Worm (Caenorhabditis elegans) whole organism, L4/young adult: ENCODE results near the gene lsy-27.

Experiments used
- W03F9.2 ChIP-seq: fragments of 150-350 bp; optimal IDR thresholded peaks from 2 replicates; lab custom pipeline; 2014; ENCODE audit warnings: missing biosample characterization, missing genetic modification characterization
- dao-5 ChIP-seq: sonication (generic microtip); optimal IDR thresholded peaks from 2 replicates; lab custom pipeline; 2016; ENCODE audit warnings: missing genotype, missing genetic modification characterization, moderate library complexity, missing compliant biosample characterization
- him-1 ChIP-seq: sonication (generic microtip); optimal IDR thresholded peaks from 2 replicates; lab custom pipeline; 2016; ENCODE audit warnings: missing genotype, missing genetic modification reagents, missing genetic modification characterization, missing compliant biosample characterization

lsy-27 gene

DNA sequence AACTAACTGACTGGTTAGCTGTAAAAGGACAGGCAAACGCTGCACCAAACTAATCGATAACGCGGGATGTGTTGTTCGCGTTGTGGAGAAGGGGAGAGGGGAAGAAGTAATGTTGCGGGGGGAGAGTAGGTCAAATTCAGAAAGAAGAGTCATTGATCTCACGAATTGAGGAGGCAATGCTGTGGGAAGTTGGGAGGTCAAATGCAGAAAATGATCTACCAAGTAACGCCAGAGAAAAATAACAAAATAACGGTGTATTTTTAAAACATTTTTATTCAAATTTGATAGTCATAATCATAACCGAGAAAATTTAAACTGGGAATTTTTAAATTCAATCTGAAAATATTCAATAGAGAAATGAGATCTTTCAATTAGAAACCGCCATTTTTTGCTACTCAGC is at the start of gene lsy-27:
lsy-27 (minus strand) TSS at position 101 of the 400 bp plus-strand sequence.
- no peak for TF ChIP-seq W03F9.2
- TF ChIP-seq him-1 (tag; lab: Kevin White, UChicago) = no peak

DNA sequence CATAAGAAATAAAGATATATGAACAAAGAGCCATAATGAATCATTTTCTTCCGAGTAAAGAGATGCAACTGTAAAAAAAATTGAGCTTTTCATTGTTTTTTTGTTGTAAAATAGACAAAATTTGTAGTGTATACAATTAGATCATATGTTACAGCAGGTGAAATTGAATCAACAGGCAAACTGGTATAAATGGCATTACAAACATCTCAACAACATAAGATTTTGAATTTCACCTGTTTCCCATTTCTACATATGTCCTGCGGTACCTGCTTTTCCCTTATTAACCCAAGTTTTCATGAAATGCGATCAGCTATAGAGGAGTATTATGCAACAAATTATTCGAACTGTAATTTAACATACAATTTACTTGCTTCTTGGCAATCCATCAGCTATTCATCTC is 45.4 kb upstream of the lsy-27 start, which contains the start of gene srh-120:
srh-120 (plus strand) TSS at position 301 of the 400 bp plus-strand sequence.
- TF ChIP-seq W03F9.2 = no peak
- TF ChIP-seq dao-5 (tag; lab: Kevin White, UChicago) = no peak
- no peak for TF ChIP-seq him-1 (tag; lab: Kevin White, UChicago)

DNA sequence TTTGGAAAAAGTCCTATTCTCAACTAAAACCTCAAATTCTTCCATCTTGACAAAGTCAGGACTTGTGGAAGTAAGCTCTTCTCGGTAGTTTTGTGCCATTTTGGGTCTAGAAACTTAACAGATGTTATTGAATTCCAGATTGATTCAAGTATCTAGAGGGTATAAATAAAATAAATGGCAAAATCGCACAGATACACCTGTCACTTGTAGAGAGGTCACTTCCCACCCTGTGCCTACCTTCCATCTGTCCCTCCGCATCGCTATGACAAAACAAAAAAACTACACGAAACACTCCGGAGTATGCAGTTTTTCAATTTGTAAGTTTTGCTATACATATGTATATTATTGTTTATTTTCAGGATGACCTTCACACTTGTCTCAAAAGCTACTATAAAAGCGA is 29.9 kb upstream of the lsy-27 start, which contains the start of gene Y20C6A.4:
Y20C6A.4 (plus strand) TSS at position 301 of the 400 bp plus-strand sequence.
- TF ChIP-seq dao-5 (tag; lab: Kevin White, UChicago) = no peak
- no peak for TF ChIP-seq W03F9.2
- no peak for TF ChIP-seq him-1 (tag; lab: Kevin White, UChicago)

DNA sequence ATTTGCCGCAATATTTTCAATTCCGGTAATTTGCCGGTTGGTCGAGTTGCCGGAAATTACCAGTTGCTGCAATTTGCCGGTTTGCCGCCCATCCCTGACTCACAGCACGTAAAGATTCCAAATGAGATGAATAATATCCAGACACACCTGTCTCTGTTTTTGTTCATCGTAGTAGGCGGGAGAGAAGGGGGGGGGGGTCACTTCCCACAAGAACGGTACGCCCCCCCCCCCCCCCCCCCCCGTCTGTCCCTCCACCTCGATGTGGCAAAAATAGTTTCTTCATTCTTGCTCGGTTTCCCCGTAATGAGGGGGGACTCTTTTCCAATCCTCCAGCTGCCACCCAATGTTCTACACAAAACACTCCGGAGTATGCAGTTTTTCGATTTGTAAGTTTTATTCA is 27.1 kb upstream of the lsy-27 start, which contains the start of gene fbxb-7:
fbxb-7 (plus strand) TSS at position 267 of the 400 bp plus-strand sequence.
- TF ChIP-seq dao-5 (tag; lab: Kevin White, UChicago) (no peak), W03F9.2 (no peak), him-1 (tag; lab: Kevin White, UChicago) (no peak)

DNA sequence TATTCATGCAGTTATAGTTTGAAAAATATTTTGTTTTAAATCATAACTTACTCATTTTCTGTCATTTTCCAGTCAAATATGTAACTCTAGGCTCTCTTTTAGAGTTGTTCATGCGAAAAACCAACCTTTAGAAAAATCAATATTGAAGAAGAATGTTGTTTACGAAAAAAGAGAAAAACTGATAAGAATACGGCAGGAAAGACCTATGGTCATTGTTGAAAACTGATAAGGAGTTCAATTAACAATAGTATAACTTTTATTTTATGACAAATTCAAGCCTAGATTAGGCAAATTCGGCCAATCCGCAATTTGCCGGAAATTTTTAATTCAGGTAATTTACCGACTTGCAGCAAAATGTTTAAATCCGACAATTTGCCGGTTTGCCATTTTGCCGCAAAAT is 26.6 kb upstream of the lsy-27 start, which contains the start of gene Y20C6A.1:
Y20C6A.1 (minus strand) TSS at position 107 of the 400 bp plus-strand sequence.
- TF ChIP-seq W03F9.2 (no peak), dao-5 (tag; lab: Kevin White, UChicago) (no peak), him-1 (tag; lab: Kevin White, UChicago) (no peak)

DNA sequence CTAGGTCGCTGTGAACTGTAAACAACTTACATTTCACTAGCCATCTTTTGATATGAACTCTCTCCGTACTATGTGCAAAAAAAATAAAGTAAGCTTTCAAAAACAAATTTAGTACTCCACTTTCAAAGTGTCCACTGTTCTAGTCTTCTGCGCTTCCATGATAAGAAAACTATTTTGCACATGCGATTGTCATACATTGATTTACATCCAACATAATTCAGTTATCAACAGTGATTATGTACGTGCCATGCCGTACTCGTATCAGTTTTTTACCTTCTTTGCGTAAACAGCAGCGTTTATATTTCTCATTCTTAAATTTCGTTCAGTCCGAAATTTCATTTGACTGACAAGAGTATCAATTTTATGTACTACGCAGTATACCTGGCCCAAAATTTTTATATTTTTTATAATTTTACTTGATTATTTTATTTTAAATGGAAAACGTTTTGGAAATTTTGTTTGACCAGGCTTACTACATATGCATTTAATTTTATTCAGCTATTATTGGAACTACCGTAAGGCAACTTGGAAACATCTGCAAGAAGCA is 2.9 kb upstream of the lsy-27 start, which contains the start of the genes fbxa-134 and F47H4.2:
fbxa-134 (minus strand) TSS at position 44 of the 547 bp plus-strand sequence.
F47H4.2 (plus strand) TSS at position 497 of the 547 bp plus-strand sequence.
- TF ChIP-seq W03F9.2 = peak; percentile 14
- TF ChIP-seq him-1 (tag; lab: Kevin White, UChicago) = no peak
- no peak for TF ChIP-seq dao-5 (tag; lab: Kevin White, UChicago)

DNA sequence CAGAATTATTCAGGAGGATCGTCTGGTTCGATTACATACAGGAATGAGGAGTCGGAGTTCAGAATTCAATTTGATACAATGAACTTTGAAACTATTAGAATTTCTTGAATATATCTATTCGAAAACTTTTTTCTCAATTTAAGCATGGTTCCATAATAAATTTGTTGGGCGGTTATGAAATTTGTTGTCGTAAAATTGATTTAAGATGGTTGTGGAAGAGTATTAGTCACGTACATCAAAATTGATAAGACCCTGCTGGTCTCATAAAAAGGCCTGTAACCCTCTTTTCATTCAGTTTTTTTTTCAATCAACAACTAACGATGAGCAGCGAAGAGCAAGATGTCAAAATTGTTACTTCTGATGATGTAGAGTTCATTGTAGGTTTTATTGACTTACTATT is 2.4 kb downstream of the lsy-27 start, which contains the start of gene skr-5:
skr-5 (plus strand) TSS at position 301 of the 400 bp plus-strand sequence.
- TF ChIP-seq him-1 (tag; lab: Kevin White, UChicago) (no peak), W03F9.2 (no peak), dao-5 (tag; lab: Kevin White, UChicago) (no peak)

DNA sequence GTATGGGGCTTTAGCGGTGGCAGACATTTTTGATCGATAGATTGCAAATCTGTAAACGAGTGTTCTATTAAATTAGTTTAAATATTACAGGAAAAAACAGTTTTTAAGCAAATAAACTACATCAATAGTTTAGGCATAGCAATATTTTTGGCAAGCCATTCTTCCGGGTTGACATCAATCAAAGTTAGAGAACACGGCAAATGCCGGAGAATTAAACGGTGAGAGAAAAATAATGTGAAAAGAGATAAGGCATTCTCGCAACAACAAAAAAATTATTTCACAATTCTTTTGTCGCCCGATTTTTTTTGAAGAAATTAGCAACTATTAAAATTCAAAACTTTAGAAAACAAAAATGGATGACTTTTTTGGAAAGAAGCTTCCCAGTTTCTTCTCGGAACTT is 5.1 kb downstream of the lsy-27 start, which contains the start of the genes fbxa-188 and fbxa-189:
fbxa-188 (minus strand) TSS at position 51 of the 400 bp plus-strand sequence.
fbxa-189 (plus strand) TSS at position 339 of the 400 bp plus-strand sequence.
- no peak for TF ChIP-seq him-1 (tag; lab: Kevin White, UChicago)
- TF ChIP-seq dao-5 (tag; lab: Kevin White, UChicago) = no peak
- TF ChIP-seq W03F9.2 = no peak

DNA sequence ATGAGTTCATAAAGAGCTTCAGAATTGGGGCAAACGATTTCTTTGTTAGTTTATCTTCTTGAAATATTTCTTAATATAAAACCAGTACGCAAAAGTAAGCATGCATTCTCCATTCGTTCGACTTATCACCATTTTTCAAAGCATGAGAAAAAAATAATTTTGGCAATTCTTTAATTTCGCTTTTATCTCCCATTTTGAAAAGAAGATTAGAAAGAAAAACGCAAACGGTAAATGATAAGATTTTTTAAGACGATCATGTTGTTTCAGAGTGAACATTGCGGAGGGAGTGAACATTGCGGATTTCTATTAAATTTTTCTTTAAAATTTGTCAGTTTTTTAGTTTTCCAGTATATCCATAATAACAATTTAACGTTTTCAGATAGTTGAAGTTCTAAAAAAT is 10.6 kb downstream of the lsy-27 start:
- TF ChIP-seq him-1 (tag; lab: Kevin White, UChicago) (no peak), W03F9.2 (no peak), dao-5 (tag; lab: Kevin White, UChicago) (no peak)

DNA sequence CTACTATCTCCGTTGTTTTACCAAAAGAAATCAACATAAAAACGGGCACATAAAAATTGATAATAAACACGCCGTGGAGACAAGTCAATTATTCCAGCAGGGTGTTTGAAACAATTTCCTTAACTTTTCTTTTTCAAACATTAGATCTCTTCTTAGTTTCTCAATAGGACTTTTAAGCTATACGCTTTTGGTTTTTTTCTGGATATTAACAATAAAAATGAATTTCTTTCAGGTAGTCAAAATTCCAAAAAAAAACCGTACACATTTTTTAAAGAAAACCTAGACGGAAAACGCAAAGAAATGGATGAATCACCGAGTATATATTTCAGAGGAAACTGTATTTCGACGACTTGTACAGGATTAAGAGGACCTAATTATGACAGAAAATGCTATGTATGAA is 18.7 kb downstream of the lsy-27 start, which contains the start of gene fbxa-185:
fbxa-185 (plus strand) TSS at position 301 of the 400 bp plus-strand sequence.
- TF ChIP-seq him-1 (tag; lab: Kevin White, UChicago) = no peak

DNA sequence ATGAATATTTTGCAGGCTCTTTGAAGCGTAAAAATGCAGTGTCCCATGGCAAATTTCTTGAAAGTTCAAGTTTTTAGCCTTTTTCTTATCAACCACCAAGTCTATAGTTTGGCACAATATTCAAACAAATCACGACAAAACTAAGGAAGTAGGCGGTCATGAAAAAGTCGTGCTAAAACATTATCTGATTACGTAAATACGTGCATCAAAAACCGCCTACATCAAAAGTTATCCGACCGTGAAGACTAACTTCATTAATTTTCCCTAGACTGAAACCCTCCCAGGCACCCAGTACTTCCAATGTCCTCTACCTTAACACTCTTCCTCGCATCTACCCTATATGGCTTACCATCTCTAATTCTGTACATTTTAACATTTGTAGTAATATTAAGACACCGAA is 21.5 kb downstream of the lsy-27 start, which contains the start of gene srg-44:
srg-44 (plus strand) TSS at position 301 of the 400 bp plus-strand sequence.
- TF ChIP-seq dao-5 (tag; lab: Kevin White, UChicago) (no peak), W03F9.2 (no peak), him-1 (tag; lab: Kevin White, UChicago) (no peak)

DNA sequence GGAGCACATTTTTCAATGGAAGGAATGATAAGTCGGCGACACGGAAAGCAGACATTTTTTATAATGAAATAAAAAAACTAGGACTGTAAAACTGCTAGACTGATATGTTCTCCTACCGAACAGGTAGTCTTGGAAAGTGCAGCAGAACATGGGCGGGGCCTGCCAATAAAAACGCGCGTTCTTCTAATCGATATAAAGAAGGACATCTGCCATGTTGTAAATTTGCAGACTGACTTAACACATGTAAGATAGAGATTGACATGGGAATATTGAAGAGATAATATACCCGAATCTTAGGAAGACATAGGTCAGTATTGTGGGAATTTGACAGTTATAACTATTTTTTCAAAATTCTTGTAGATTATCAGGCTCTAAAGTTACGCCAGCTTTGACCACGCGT is 22.1 kb downstream of the lsy-27 start, which contains the start of gene sdz-16:
sdz-16 (minus strand) TSS at position 101 of the 400 bp plus-strand sequence.
- TF ChIP-seq him-1 (tag; lab: Kevin White, UChicago) (no peak), W03F9.2 (no peak), dao-5 (tag; lab: Kevin White, UChicago) (no peak)

DNA sequence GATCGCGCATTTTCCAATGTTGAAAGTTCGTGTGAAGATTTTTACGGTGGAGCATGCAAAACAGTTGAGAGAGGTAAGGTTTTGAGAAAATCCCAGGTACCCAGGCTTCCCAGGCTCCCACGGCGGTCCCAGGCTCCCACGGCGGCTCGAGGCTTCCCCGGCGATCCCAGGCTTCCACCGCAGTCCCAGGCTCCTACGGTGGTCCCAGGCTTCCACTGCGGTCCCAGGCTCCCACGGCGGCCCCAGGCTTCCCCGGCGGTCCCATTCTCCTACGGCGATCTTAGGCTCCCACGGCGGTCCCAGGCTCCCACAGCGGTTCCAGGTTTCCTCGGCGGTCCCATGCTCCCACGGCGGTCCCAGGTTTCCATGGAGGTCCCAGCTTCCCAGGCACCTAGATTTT is 26.1 kb downstream of the lsy-27 start:
- TF ChIP-seq him-1 (tag; lab: Kevin White, UChicago) = no peak
- no peak for TF ChIP-seq W03F9.2
- TF ChIP-seq dao-5 (tag; lab: Kevin White, UChicago) = no peak

DNA sequence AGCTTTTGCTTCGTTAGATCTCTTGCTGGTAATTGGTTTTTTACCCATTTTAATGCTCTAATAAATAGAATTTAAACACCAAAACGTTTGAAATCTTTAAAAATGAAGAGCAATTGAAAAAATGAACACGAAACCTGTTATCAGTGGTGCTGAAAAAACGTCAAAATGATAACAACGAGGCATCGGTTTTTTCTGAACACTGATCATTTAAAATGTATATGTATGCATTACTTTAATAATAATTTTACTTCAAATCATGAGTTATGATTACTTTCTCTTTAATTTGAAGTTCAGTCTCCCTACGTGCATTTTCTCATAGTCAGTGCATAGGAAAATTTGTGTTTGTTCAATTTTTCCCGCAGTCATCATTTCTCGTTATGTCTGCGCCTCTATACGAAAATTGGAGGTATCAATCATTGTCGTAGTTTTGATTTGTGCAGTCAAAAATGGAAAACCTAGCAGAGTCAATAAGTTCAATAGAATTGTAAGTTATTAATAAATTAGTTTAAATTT is 27.5 kb downstream of the lsy-27 start, which contains the start of gene F31E9.3:
F31E9.3 (plus strand) TSS at position 194 of the 513 bp plus-strand sequence.
- TF ChIP-seq dao-5 (tag; lab: Kevin White, UChicago) (no peak), W03F9.2 (no peak), him-1 (tag; lab: Kevin White, UChicago) (no peak)
